Worm (Caenorhabditis elegans) whole organism, L2 larva: ENCODE measurements around the gene cyp-13A12.

Experiments
- C34F6.9 ChIP-seq: fragments of 150-350 bp; optimal IDR thresholded peaks from 2 replicates; lab custom pipeline; 2014; ENCODE audit warnings: missing biosample characterization, missing genetic modification characterization
- F13H6.1 ChIP-seq: sonication (generic microtip); optimal IDR thresholded peaks from 2 replicates; lab custom pipeline; 2016; ENCODE audit warnings: missing genetic modification characterization, missing compliant biosample characterization
- R02D3.7 ChIP-seq: fragments of 150-350 bp; optimal IDR thresholded peaks from 2 replicates; lab custom pipeline; 2014; ENCODE audit warnings: missing biosample characterization, missing genetic modification characterization
- Y55F3AM.14 ChIP-seq: fragments of 200-800 bp; sonication (Bioruptor generic); optimal IDR thresholded peaks from 2 replicates; lab custom pipeline; 2018; ENCODE audit warnings: mild to moderate bottlenecking, missing genetic modification characterization, missing compliant biosample characterization
- ZK546.5 ChIP-seq: sonication (generic microtip); optimal IDR thresholded peaks from 2 replicates; lab custom pipeline; 2017; ENCODE audit warnings: missing biosample characterization, missing genetic modification characterization
- alr-1 ChIP-seq: fragments of 150-350 bp; optimal IDR thresholded peaks from 2 replicates; lab custom pipeline; 2014; ENCODE audit warnings: missing biosample characterization, missing genetic modification characterization
- aly-2 ChIP-seq: fragments of 150-350 bp; optimal IDR thresholded peaks from 2 replicates; lab custom pipeline; 2014; ENCODE audit warnings: missing biosample characterization, missing genetic modification characterization
- ama-1 ChIP-seq: fragments of 150-350 bp; optimal IDR thresholded peaks from 2 replicates; lab custom pipeline; 2018; ENCODE audit warnings: inconsistent platforms
- blmp-1 ChIP-seq: sonication (generic microtip); optimal IDR thresholded peaks from 2 replicates; lab custom pipeline; 2017; ENCODE audit warnings: missing genetic modification characterization, mild to moderate bottlenecking, missing compliant biosample characterization, antibody characterized with exemption, moderate library complexity; ENCODE audit not compliant: insufficient read depth
- ceh-16 ChIP-seq: fragments of 150-350 bp; optimal IDR thresholded peaks from 2 replicates; lab custom pipeline; 2014; ENCODE audit warnings: missing biosample characterization, missing genetic modification characterization
- ceh-82 ChIP-seq: fragments of 150-350 bp; optimal IDR thresholded peaks from 2 replicates; lab custom pipeline; 2014; ENCODE audit warnings: missing biosample characterization, missing genetic modification characterization
- crh-2 ChIP-seq: sonication (generic microtip); optimal IDR thresholded peaks from 2 replicates; lab custom pipeline; 2017; ENCODE audit warnings: missing biosample characterization, missing genetic modification characterization
- dmd-4 ChIP-seq: sonication (generic microtip); optimal IDR thresholded peaks from 2 replicates; lab custom pipeline; 2017; ENCODE audit warnings: missing biosample characterization, missing genetic modification characterization
- egl-27 ChIP-seq: sonication (generic microtip); optimal IDR thresholded peaks from 3 replicates; lab custom pipeline; 2017; ENCODE audit warnings: missing biosample characterization, missing genetic modification reagents, missing genetic modification characterization
- elt-1 ChIP-seq: fragments of 150-350 bp; optimal IDR thresholded peaks from 2 replicates; lab custom pipeline; 2014; ENCODE audit warnings: missing biosample characterization, missing genetic modification characterization
- elt-3 ChIP-seq: sonication (generic microtip); optimal IDR thresholded peaks from 2 replicates; lab custom pipeline; 2017; ENCODE audit warnings: missing biosample characterization, missing genetic modification characterization
- fos-1 ChIP-seq: fragments of 150-350 bp; optimal IDR thresholded peaks from 2 replicates; lab custom pipeline; 2014; ENCODE audit warnings: missing biosample characterization, missing genetic modification characterization
- gmeb-1 ChIP-seq: fragments of 150-350 bp; optimal IDR thresholded peaks from 2 replicates; lab custom pipeline; 2014; ENCODE audit warnings: missing biosample characterization, missing genetic modification characterization
- lin-11 ChIP-seq: fragments of 150-350 bp; sonication (generic microtip); optimal IDR thresholded peaks from 2 replicates; lab custom pipeline; 2014; ENCODE audit warnings: missing biosample characterization, missing genetic modification characterization, inconsistent platforms, mixed read lengths
- lin-13 ChIP-seq: fragments of 150-350 bp; optimal IDR thresholded peaks from 2 replicates; lab custom pipeline; 2014; ENCODE audit warnings: missing biosample characterization, missing genetic modification reagents, missing genetic modification characterization
- lin-39 ChIP-seq: fragments of 150-350 bp; optimal IDR thresholded peaks from 2 replicates; lab custom pipeline; 2014; ENCODE audit warnings: missing biosample characterization, missing genetic modification reagents, missing genetic modification characterization
- lsy-2 ChIP-seq, 2 experiments: fragments of 150-350 bp in 1 of 2; sonication (generic microtip) in 1 of 2; optimal IDR thresholded peaks; 2 replicates each; lab custom pipeline; 2014 to 2017; ENCODE audit warnings: missing biosample characterization in 2 of 2, missing genetic modification characterization in 2 of 2
- mab-5 ChIP-seq: fragments of 150-350 bp; optimal IDR thresholded peaks from 2 replicates; lab custom pipeline; 2014; ENCODE audit warnings: missing biosample characterization, missing genetic modification characterization
- mbf-1 ChIP-seq: sonication (generic microtip); optimal IDR thresholded peaks from 2 replicates; lab custom pipeline; 2017; ENCODE audit warnings: missing biosample characterization, missing genetic modification characterization
- mdl-1 ChIP-seq, 2 experiments: fragments of 150-350 bp in 1 of 2; sonication (generic microtip) in 1 of 2; optimal IDR thresholded peaks; 2 replicates each; lab custom pipeline; 2017; ENCODE audit warnings: missing biosample characterization in 2 of 2, missing genetic modification characterization in 2 of 2
- nhr-10 ChIP-seq: sonication (generic microtip); optimal IDR thresholded peaks from 2 replicates; lab custom pipeline; 2017; ENCODE audit warnings: missing biosample characterization, missing genetic modification characterization
- nhr-11 ChIP-seq: fragments of 150-350 bp; optimal IDR thresholded peaks from 2 replicates; lab custom pipeline; 2014; ENCODE audit warnings: missing biosample characterization, missing genetic modification characterization
- nhr-12 ChIP-seq: fragments of 150-350 bp; optimal IDR thresholded peaks from 2 replicates; lab custom pipeline; 2014; ENCODE audit warnings: missing biosample characterization, missing genetic modification characterization
- nhr-129 ChIP-seq: fragments of 150-350 bp; optimal IDR thresholded peaks from 2 replicates; lab custom pipeline; 2014; ENCODE audit warnings: missing biosample characterization, missing genetic modification characterization
- nhr-21 ChIP-seq: fragments of 150-350 bp; optimal IDR thresholded peaks from 2 replicates; lab custom pipeline; 2014; ENCODE audit warnings: missing biosample characterization, missing genetic modification characterization
- nhr-23 ChIP-seq: fragments of 150-350 bp; optimal IDR thresholded peaks from 2 replicates; lab custom pipeline; 2014; ENCODE audit warnings: missing biosample characterization, missing genetic modification reagents, missing genetic modification characterization
- nhr-237 ChIP-seq: fragments of 150-350 bp; optimal IDR thresholded peaks from 2 replicates; lab custom pipeline; 2014; ENCODE audit warnings: missing biosample characterization, missing genetic modification characterization
- nhr-25 ChIP-seq: fragments of 150-350 bp; sonication (generic microtip); optimal IDR thresholded peaks from 3 replicates; lab custom pipeline; 2014; ENCODE audit warnings: missing biosample characterization, missing genetic modification characterization
- nhr-6 ChIP-seq: fragments of 150-350 bp; optimal IDR thresholded peaks from 2 replicates; lab custom pipeline; 2014; ENCODE audit warnings: missing biosample characterization, missing genetic modification characterization
- nhr-77 ChIP-seq: fragments of 150-350 bp; optimal IDR thresholded peaks from 2 replicates; lab custom pipeline; 2014; ENCODE audit warnings: missing biosample characterization, missing genetic modification characterization
- peb-1 ChIP-seq: fragments of 150-350 bp; optimal IDR thresholded peaks from 2 replicates; lab custom pipeline; 2014; ENCODE audit warnings: missing biosample characterization, missing genetic modification characterization
- sem-4 ChIP-seq: fragments of 150-350 bp; optimal IDR thresholded peaks from 2 replicates; lab custom pipeline; 2014; ENCODE audit warnings: missing biosample characterization, missing genetic modification reagents, missing genetic modification characterization
- skn-1 ChIP-seq: sonication (generic microtip); optimal IDR thresholded peaks from 2 replicates; lab custom pipeline; 2017; ENCODE audit warnings: missing biosample characterization, missing genetic modification characterization
- sma-3 ChIP-seq: sonication (generic microtip); optimal IDR thresholded peaks from 2 replicates; lab custom pipeline; 2016; ENCODE audit warnings: missing genetic modification reagents, missing genetic modification characterization, missing compliant biosample characterization
- sma-9 ChIP-seq, 2 experiments: fragments of 150-350 bp in 1 of 2; sonication (generic microtip) in 1 of 2; optimal IDR thresholded peaks; 2 replicates each; lab custom pipeline; 2014 to 2016; ENCODE audit warnings: missing genetic modification characterization in 2 of 2, mild to moderate bottlenecking in 1 of 2, missing biosample characterization in 1 of 2, missing compliant biosample characterization in 1 of 2, missing genetic modification reagents in 1 of 2, moderate library complexity in 1 of 2
- snpc-4 ChIP-seq: fragments of 150-350 bp; optimal IDR thresholded peaks from 2 replicates; lab custom pipeline; 2014; ENCODE audit warnings: missing biosample characterization, missing genetic modification characterization
- unc-39 ChIP-seq: fragments of 150-350 bp; optimal IDR thresholded peaks from 2 replicates; lab custom pipeline; 2014; ENCODE audit warnings: missing biosample characterization, missing genetic modification characterization
- unc-55 ChIP-seq: fragments of 150-350 bp; sonication (generic microtip); optimal IDR thresholded peaks from 3 replicates; lab custom pipeline; 2014; ENCODE audit warnings: missing biosample characterization, missing genetic modification reagents, missing genetic modification characterization
- unc-62 ChIP-seq: fragments of 150-350 bp; optimal IDR thresholded peaks from 2 replicates; lab custom pipeline; 2014; ENCODE audit warnings: missing biosample characterization, missing genetic modification reagents, missing genetic modification characterization
- zag-1 ChIP-seq: fragments of 150-350 bp; optimal IDR thresholded peaks from 2 replicates; lab custom pipeline; 2014; ENCODE audit warnings: missing biosample characterization, missing genetic modification characterization
- ztf-1 ChIP-seq: fragments of 200-800 bp; sonication (Bioruptor generic); conservative IDR thresholded peaks from 2 replicates; pipeline ENCODE4 v1.3.6; 2022; ENCODE audit warnings: missing genetic modification characterization, missing compliant biosample characterization
- ztf-11 ChIP-seq: sonication (generic microtip); optimal IDR thresholded peaks from 2 replicates; lab custom pipeline; 2017; ENCODE audit warnings: missing biosample characterization, missing genetic modification characterization
- ztf-4 ChIP-seq: fragments of 150-350 bp; optimal IDR thresholded peaks from 2 replicates; lab custom pipeline; 2014; ENCODE audit warnings: missing biosample characterization, missing genetic modification characterization

Gene cyp-13A12

ce11 chrIII:13069416-13069815, 45.1 kb downstream of the cyp-13A12 start:
- TF ChIP-seq blmp-1 = no peak
- peak; percentile 18 for TF ChIP-seq ama-1 (lab: Kevin White, UChicago)

DNA sequence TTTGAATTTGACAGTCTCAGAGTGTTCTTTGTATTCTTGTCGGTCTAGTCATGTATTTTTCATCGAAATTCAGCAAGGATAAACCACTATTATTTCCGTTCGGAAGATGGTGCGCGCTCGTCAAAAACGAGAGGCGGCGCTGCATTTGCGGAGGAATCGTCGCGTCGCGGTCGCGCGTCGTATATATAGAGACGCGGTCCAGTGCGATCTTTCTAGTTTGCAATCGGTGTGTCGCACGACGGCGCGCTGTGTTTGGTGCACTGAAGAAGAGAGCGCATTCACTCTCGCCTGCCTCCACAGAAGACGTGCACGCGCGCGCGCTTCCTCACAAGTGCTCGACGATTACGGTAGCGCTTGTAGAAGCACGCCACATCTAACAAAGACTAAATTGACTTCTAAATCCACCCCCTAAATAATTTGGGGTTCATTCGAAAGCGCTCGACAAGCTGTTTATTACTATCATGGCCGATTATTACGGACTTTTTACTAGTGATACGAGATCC, 46.3 kb downstream of the cyp-13A12 start, which contains the start of gene Y39E4B.6:
TSS of gene Y39E4B.6 (plus strand) at position 209 of the 503 bp plus-strand sequence.
- peak; percentile 98 for TF ChIP-seq C34F6.9 (tag; lab: Kevin White, UChicago)
- peak; percentile 88 for TF ChIP-seq mab-5 (tag; lab: Kevin White, UChicago)
- peak; percentile 98 for TF ChIP-seq F13H6.1 (tag; lab: Kevin White, UChicago)
- TF ChIP-seq nhr-10 = peak; percentile 64
- TF ChIP-seq crh-2 (tag; lab: Kevin White, UChicago) = peak; percentile 94
- TF ChIP-seq elt-3 (tag; lab: Kevin White, UChicago) = no peak
- TF ChIP-seq unc-39 (tag; lab: Kevin White, UChicago) = no peak
- TF ChIP-seq mdl-1 (tag; optimal IDR thresholded peaks at IDR 0.05; lab: Kevin White, UChicago) = peak; percentile 69 to 92
- TF ChIP-seq zag-1 = peak; percentile 98
- no peak for TF ChIP-seq R02D3.7 (tag; lab: Kevin White, UChicago)
- no peak for TF ChIP-seq nhr-23 (tag; lab: Kevin White, UChicago)
- TF ChIP-seq lin-39 (tag; lab: Kevin White, UChicago) = peak; percentile 5
- peak; percentile 98 for TF ChIP-seq unc-55 (GFP tag; lab: Kevin White, UChicago)
- peak; percentile 77 for TF ChIP-seq skn-1
- TF ChIP-seq ceh-16 (tag; lab: Kevin White, UChicago) = peak; percentile 62
- peak; percentile 85 for TF ChIP-seq blmp-1
- TF ChIP-seq ztf-11 (tag; lab: Kevin White, UChicago) = peak; percentile 59
- peak; percentile 90 for TF ChIP-seq ama-1 (lab: Kevin White, UChicago)
- peak; percentile 92 for TF ChIP-seq lin-11 (tag; lab: Kevin White, UChicago)
- TF ChIP-seq ZK546.5 = peak; percentile 55
- peak; percentile 67 for TF ChIP-seq nhr-237 (tag; lab: Kevin White, UChicago)
- TF ChIP-seq elt-1 (tag; lab: Kevin White, UChicago) = no peak
- peak; percentile 92 for TF ChIP-seq nhr-21 (tag; lab: Kevin White, UChicago)
- TF ChIP-seq nhr-11 (tag; lab: Kevin White, UChicago) = no peak
- TF ChIP-seq sem-4 (tag; lab: Kevin White, UChicago) = peak; percentile 98
- no peak for TF ChIP-seq unc-62 (GFP tag; lab: Kevin White, UChicago)
- TF ChIP-seq fos-1 = peak; percentile 87
- TF ChIP-seq ztf-4 (tag; lab: Kevin White, UChicago) = peak; percentile 90
- TF ChIP-seq dmd-4 = no peak
- TF ChIP-seq ztf-1 = 0 out of 2 replicates have a peak, but pooled peaks have one; percentile 60
- peak; percentile 98 for TF ChIP-seq sma-3 (GFP tag; lab: Kevin White, UChicago)
- TF ChIP-seq nhr-129 (tag; lab: Kevin White, UChicago) = peak; percentile 96
- TF ChIP-seq nhr-12 = peak; percentile 22
- peak; percentile 83 for TF ChIP-seq nhr-6 (tag; lab: Kevin White, UChicago)
- no peak for TF ChIP-seq mbf-1 (tag; lab: Kevin White, UChicago)
- peak; percentile 95 for TF ChIP-seq egl-27
- TF ChIP-seq sma-9 (GFP tag; optimal IDR thresholded peaks at IDR 0.05; lab: Kevin White, UChicago) = peak; percentile 90
- TF ChIP-seq sma-9 (tag; optimal IDR thresholded peaks at IDR 0.05; lab: Kevin White, UChicago) = no peak
- peak; percentile 73 for TF ChIP-seq snpc-4
- no peak for TF ChIP-seq aly-2 (tag; lab: Kevin White, UChicago)
- TF ChIP-seq peb-1 (tag; lab: Kevin White, UChicago) = no peak
- TF ChIP-seq nhr-25 = peak; percentile 95
- no peak for TF ChIP-seq nhr-77 (tag; lab: Kevin White, UChicago)
- TF ChIP-seq Y55F3AM.14 (GFP tag; lab: Kevin White, UChicago) = peak; percentile 98
- TF ChIP-seq gmeb-1 (tag; lab: Kevin White, UChicago) = peak; percentile 87
- TF ChIP-seq lin-13 = peak; percentile 96
- TF ChIP-seq alr-1 (tag; lab: Kevin White, UChicago) = no peak
- peak; percentile 94 for TF ChIP-seq ceh-82 (tag; lab: Kevin White, UChicago)
- peak; percentile 87 to 94 for TF ChIP-seq lsy-2 (tag; optimal IDR thresholded peaks at IDR 0.05; lab: Kevin White, UChicago)
